Worm (Caenorhabditis elegans) whole organism, L4/young adult: Measurements from ENCODE around the gene egal-1.

Experiments used
- dao-5 ChIP-seq: sonication (generic microtip); optimal IDR thresholded peaks from 2 replicates; lab custom pipeline; 2016; ENCODE audit warnings: missing genotype, missing genetic modification characterization, moderate library complexity, missing compliant biosample characterization
- him-1 ChIP-seq: sonication (generic microtip); optimal IDR thresholded peaks from 2 replicates; lab custom pipeline; 2016; ENCODE audit warnings: missing genotype, missing genetic modification reagents, missing genetic modification characterization, missing compliant biosample characterization

ce11 chrIV:5839178-5839577, 14.6 kb downstream of the egal-1 start, which contains the start of gene C06E7.2:
- no peak for TF ChIP-seq him-1 (tag; lab: Kevin White, UChicago)
- no peak for TF ChIP-seq dao-5 (tag; lab: Kevin White, UChicago)
